Worm (Caenorhabditis elegans): ENCODE results near the gene F53E4.1.
"Not testable (repeated sequence)": the region's sequence is repeated elsewhere in the genome, so short reads cannot be mapped to it uniquely, and the experiment has no call there.

F53E4.1 gene

DNA sequence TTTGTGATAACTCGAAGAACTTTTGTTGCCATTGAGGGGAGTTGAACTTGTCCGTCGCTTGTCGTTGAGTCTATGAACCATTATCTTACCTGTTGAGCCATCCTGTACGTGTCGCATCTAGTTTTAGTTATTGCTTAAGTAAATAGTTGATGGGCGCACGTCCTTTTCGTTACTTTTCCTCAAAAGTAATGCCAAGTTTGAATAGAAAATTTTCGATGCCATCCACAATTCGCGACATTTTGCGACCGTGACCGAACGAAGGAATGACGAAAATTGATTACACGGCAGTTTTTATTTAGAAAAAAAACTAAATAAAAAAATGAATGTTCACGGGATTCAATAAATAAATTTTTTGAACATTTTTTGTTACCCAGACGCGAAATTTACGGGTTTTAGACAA lies at the start of gene F53E4.1:
Gene F53E4.1, minus strand, starts transcription at position 101 of the 400 bp plus-strand sequence.
- not testable (repeated sequence) for TF ChIP-seq ceh-28, jun-1, daf-12 (tag; optimal IDR thresholded peaks at IDR 0.05)

DNA sequence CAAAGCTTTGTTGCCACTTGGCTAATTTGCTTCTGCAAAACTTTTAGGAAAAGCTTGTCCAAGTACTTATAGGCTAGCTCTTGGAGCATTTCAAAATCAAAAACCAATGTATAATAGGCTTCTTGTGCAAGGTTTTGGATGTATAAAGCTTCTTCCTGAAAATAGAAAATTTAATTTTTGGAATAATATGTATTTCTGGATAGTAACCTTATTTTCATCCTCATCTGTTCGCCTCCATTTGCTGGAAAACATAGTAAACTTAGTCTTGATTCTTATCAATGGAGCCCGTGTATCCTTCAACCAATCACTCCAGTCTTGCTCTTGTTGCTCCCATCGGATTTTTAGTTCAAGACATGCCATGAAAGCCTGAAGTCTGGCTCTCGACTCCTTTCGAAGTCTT lies 48.6 kb upstream of the F53E4.1 start, which contains the start of gene Y6E2A.4:
Gene Y6E2A.4, minus strand, starts transcription at position 101 of the 400 bp plus-strand sequence.
- TF ChIP-seq elt-3 (tag; optimal IDR thresholded peaks at IDR 0.05) = no peak
- TF ChIP-seq unc-39 (tag; optimal IDR thresholded peaks at IDR 0.05) = no peak

DNA sequence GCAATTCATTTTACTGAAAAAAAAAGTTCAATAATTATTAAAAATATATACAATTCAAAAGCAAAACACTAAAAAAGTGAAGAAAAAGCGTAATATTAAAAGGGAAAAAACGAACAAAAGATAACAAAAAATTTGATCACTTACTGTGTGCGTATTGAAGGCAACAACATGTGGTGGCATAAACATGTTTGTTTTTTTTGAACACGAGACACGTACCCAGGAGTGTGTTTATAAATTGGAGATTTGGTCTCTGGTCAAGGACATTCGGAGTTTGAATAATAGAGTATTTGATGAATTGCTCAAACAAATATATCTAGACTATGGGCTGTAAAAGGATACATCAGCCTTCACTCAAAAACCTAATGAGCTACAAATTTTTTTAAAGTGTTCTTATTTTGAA lies 47.5 kb upstream of the F53E4.1 start:
- TF ChIP-seq nhr-23 (tag; optimal IDR thresholded peaks at IDR 0.05) (no peak), ceh-82 (tag; optimal IDR thresholded peaks at IDR 0.05) (no peak), R02D3.7 (tag; optimal IDR thresholded peaks at IDR 0.05) (no peak)

DNA sequence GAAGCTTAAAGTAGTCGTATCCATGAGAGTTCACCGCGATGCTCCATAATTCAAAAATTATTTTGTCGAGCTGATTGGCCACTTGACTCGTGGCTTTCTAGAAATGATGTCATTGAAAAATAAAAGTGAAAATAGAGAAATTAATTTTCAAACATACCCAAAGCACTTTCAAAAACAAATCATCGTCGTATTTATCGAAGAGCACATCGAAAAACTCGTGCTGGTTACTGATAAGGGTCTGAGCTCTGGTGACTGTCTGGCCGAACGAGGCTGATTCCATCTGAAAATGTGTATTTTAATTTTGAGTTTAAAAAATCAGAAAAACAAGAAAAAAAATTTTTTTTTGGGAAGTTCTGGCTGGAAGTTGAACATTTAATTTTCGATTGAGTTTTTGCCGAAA lies 44.3 kb upstream of the F53E4.1 start:
- TF ChIP-seq nhr-23 (tag; optimal IDR thresholded peaks at IDR 0.05) = no peak
- TF ChIP-seq nhr-11 (tag; optimal IDR thresholded peaks at IDR 0.05) = no peak
- peak; percentile 11 for TF ChIP-seq elt-2 (tag; optimal IDR thresholded peaks at IDR 0.05)
- peak; percentile 34 for TF ChIP-seq pqm-1 (tag; optimal IDR thresholded peaks at IDR 0.05)
- TF ChIP-seq elt-3 (tag; optimal IDR thresholded peaks at IDR 0.05) = no peak

DNA sequence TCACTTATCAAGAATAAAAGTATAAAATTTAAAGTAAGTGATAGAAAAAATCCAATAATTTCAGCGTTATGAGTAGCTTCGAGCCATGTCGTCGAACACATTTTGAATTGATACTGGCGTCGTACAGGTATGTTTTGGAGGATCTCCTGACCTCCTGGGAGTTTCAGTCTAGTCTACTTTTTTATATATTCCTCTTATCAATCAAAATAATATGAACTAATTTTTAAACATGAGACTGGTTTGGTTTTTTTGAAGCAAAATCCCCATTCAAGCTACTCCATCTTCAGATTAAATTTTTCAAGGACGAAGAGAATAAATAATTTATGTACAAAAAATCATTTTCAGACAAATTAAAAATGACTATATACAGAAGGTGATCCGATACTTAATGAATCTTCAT lies 43.8 kb upstream of the F53E4.1 start, which contains the start of gene str-101:
Gene str-101, minus strand, starts transcription at position 101 of the 400 bp plus-strand sequence.
- TF ChIP-seq nhr-23 (tag; optimal IDR thresholded peaks at IDR 0.05) (no peak), fos-1 (tag; optimal IDR thresholded peaks at IDR 0.05) (no peak), mml-1 (tag; optimal IDR thresholded peaks at IDR 0.05) (no peak), ztf-11 (tag; optimal IDR thresholded peaks at IDR 0.05) (no peak), nhr-25 (tag; optimal IDR thresholded peaks at IDR 0.05) (no peak), nhr-67 (tag; optimal IDR thresholded peaks at IDR 0.05) (no peak), pha-4 (tag; optimal IDR thresholded peaks at IDR 0.05) (no peak), unc-39 (tag; optimal IDR thresholded peaks at IDR 0.05) (no peak), elt-2 (tag; optimal IDR thresholded peaks at IDR 0.05) (no peak)

DNA sequence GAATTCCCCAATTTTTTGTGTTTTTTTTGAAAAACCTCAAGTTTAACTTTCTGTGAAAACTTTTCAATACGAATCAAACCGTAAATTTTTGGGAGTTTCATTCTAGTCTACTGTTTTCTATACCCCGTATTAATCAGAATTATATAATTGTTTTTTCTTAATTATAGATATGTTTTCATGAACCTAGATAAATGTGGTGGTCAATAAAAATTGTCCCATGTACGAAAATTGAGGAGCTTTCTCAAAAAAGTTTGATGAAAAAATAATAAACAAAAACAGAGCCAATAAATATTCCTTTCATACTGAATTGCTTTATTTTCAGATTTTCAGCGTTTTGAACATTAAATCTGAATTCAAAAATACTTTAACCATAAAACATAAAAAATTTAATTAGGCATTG lies 42.3 kb upstream of the F53E4.1 start, which contains the start of gene Y6E2A.1:
Gene Y6E2A.1, minus strand, starts transcription at position 101 of the 400 bp plus-strand sequence.
- TF ChIP-seq nhr-12 (tag; optimal IDR thresholded peaks at IDR 0.05) (no peak), nhr-237 (tag; optimal IDR thresholded peaks at IDR 0.05) (no peak)

DNA sequence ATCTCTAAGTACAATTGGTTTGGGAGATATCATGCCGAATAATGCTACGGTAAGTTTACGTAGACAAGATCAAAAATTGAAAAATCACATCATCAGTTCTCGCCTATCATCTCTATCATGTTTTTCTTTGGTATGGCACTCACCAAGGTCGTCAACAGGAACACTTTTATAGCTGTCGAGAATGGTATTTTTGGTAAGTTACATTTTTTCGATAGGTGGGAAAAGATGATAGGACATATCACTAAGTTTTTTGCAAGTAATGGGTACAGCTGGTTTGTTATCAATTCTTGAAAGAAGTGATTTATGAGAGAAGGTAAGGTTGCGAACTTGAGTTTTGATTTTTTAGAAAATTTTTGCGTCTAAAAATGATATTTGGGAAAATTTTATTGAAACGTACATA lies 39.9 kb upstream of the F53E4.1 start:
- peak; percentile 24 for TF ChIP-seq nhr-25 (tag; optimal IDR thresholded peaks at IDR 0.05)
- TF ChIP-seq elt-3 (tag; optimal IDR thresholded peaks at IDR 0.05) = peak in 2 of 3 experiments; percentile 17 to 74
- no peak for TF ChIP-seq sea-2 (GFP tag; optimal IDR thresholded peaks at IDR 0.05)
- TF ChIP-seq daf-12 (tag; optimal IDR thresholded peaks at IDR 0.05) = no peak

DNA sequence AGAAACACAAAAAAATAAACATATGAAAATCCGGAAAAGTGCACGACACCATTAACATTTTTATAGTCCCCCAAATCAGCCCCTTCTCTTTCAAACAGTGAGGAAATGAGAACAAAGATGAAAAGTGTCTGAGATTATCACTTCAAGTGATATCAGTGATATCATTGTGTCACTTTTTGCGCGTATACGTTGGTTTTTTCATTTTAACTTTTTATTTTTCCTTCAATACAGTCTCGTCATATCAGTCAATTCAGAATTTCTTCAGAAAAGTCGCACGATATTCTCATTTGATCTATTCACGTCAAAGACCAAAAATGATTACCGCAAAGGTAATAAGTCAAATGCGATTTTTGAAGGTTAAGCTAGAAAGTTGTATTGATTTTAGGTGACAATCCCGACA lies 36.6 kb upstream of the F53E4.1 start, which contains the start of gene twk-34:
Gene twk-34, plus strand, starts transcription at position 216 of the 400 bp plus-strand sequence.
- TF ChIP-seq elt-3 (tag; optimal IDR thresholded peaks at IDR 0.05) (peak in 1 of 3 experiments; percentile 52), nhr-76 (tag; optimal IDR thresholded peaks at IDR 0.05) (no peak)

DNA sequence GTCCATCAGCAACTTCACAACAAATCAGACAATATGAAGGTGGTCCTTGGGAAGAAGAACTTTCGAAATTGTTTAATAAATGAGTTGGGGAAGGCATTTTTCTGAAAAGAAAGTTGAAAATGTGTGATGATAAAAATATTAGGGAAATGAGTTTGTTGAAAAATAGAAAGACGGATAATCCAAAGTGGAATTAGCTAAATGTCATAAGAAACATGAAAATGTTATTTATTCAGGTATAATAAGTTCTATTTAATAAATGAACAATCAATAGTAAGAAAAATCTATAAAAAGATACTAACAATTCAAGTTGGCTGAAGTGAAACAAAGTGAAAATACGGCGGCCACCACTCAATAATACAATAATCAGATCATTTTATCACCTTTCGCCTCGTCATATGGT lies 34.2 kb upstream of the F53E4.1 start, which contains the start of gene nhr-53:
Gene nhr-53, minus strand, starts transcription at position 101 of the 400 bp plus-strand sequence.
- TF ChIP-seq ceh-16 (tag; optimal IDR thresholded peaks at IDR 0.05) = no peak
- TF ChIP-seq skn-1 (tag; optimal IDR thresholded peaks at IDR 0.05) = no peak

DNA sequence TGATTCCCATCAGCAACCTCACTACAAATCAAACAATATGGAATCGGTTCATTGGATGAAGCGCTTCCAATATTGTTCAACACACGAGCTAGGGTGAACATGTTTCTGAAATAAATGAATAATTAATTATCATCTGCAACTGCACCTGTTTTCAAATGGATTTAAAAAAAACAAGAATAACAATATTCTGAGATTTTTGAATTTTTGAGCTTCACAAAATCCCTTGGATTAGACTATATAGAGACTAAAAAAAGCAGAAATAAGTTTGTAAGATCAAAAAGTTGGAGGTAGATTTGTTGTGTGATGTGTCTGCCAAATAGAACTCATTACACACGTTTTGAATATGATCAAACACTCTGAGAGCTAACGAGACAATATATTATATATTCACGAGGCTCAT lies 31.7 kb upstream of the F53E4.1 start, which contains the start of gene nhr-199:
Gene nhr-199, minus strand, starts transcription at position 101 of the 400 bp plus-strand sequence.
- TF ChIP-seq jun-1 (tag; optimal IDR thresholded peaks at IDR 0.05) (no peak), nhr-67 (tag; optimal IDR thresholded peaks at IDR 0.05) (no peak), nhr-11 (tag; optimal IDR thresholded peaks at IDR 0.05) (no peak), ceh-16 (tag; optimal IDR thresholded peaks at IDR 0.05) (no peak), sea-2 (GFP tag; optimal IDR thresholded peaks at IDR 0.05) (no peak), nhr-77 (tag; optimal IDR thresholded peaks at IDR 0.05) (no peak), ztf-4 (tag; optimal IDR thresholded peaks at IDR 0.05) (no peak), ztf-11 (tag; optimal IDR thresholded peaks at IDR 0.05) (no peak), zag-1 (tag; optimal IDR thresholded peaks at IDR 0.05) (no peak), nfya-1 (tag; optimal IDR thresholded peaks at IDR 0.05; ENCODE audit: insufficient read depth) (no peak), ceh-28 (tag; optimal IDR thresholded peaks at IDR 0.05) (no peak), nhr-25 (tag; optimal IDR thresholded peaks at IDR 0.05) (no peak), elt-1 (tag; optimal IDR thresholded peaks at IDR 0.05) (no peak), nhr-12 (tag; optimal IDR thresholded peaks at IDR 0.05) (no peak)
